Fruit fly (Drosophila melanogaster) S2 (cell line): ENCODE measurements around the gene CG43091.

Experiments
- CG8478 ChIP-seq: fragments of >200 bp; optimal IDR thresholded peaks from 2 replicates; lab custom pipeline; 2018
- CTCF ChIP-seq, 2 experiments: fragments of >200 bp; optimal IDR thresholded peaks; 2 replicates each; lab custom pipeline; 2018

dm6 chr3R:22750534-22750947, 18.0 kb downstream of the CG43091 start, which contains the start of the genes rumi, CG7029 and Usp12-46:
- TF ChIP-seq CTCF (optimal IDR thresholded peaks at IDR 0.05; lab: Kevin White, UChicago) = peak in 1 of 2 experiments; percentile 14
- no peak for TF ChIP-seq CG8478 (lab: Kevin White, UChicago)
